Fruit fly (Drosophila melanogaster): ENCODE data around the gene eIF4H1.

The eIF4H1 gene

DNA sequence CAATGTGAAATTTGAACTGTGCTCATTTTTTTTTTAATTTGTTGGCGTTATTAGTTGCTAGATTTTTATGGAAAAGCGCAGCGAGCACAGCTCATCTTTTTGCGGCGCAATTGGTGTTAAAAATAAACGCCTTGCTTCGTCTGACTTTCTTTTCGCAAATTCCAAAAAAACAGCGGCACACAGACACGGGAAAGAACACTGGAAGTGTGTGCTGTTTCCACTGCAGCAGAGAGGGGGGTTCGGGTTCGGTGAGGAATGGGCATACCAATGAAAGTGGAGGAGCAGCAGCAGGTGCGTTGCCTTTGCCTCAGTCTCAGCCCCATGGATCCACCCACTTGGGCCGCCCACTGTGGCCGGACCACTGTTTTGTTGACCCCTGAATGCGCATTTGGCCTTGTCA is 6.1 kb upstream of the eIF4H1 start:
- TF ChIP-seq Hr96 (GFP tag; optimal IDR thresholded peaks at IDR 0.05) (no peak), CG11617 (GFP tag; optimal IDR thresholded peaks at IDR 0.05) (no peak), tj (GFP tag; optimal IDR thresholded peaks at IDR 0.05) (no peak), kay (GFP tag; ENCODE audit: borderline replicate concordance) (no peak), CG5204 (GFP tag; optimal IDR thresholded peaks at IDR 0.05) (no peak), ovo (GFP tag; optimal IDR thresholded peaks at IDR 0.05) (no peak), pad (GFP tag; optimal IDR thresholded peaks at IDR 0.05) (no peak), bab1 (GFP tag; optimal IDR thresholded peaks at IDR 0.05) (no peak)

DNA sequence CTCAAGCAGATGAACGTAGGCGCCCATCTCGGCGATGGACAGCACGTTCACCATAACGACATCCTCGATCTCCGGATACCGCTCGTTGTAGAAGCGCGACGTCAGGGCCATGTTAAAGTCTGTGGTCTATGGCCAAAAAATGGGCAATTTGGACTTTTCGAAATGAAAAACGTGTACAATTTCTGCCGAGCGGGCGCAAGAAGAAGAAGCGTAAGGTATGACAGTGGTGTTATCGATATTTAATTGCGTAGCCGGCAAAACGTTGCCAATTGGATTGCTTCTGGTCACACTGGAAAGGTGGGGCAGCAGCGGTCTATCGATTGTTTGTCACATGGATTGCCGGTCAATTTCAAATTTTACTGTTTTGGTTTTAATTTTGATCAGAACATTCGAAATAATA is 1.7 kb upstream of the eIF4H1 start, which contains the start of gene eIF2alpha:
eIF2alpha (minus strand) TSS at position 225 of the 400 bp plus-strand sequence.
- TF ChIP-seq CG5204 (GFP tag; optimal IDR thresholded peaks at IDR 0.05) (no peak), tj (GFP tag; optimal IDR thresholded peaks at IDR 0.05) (peak; percentile 52), toe (GFP tag; optimal IDR thresholded peaks at IDR 0.05) (no peak), CG11617 (GFP tag; optimal IDR thresholded peaks at IDR 0.05) (no peak), CG7045 (GFP tag; optimal IDR thresholded peaks at IDR 0.05) (no peak), pad (GFP tag; optimal IDR thresholded peaks at IDR 0.05) (peak; percentile 50), kay (GFP tag; ENCODE audit: borderline replicate concordance) (no peak), bab1 (GFP tag; optimal IDR thresholded peaks at IDR 0.05) (peak; percentile 64), Mnt (GFP tag; optimal IDR thresholded peaks at IDR 0.05) (peak; percentile 85), CG1620 (GFP tag; optimal IDR thresholded peaks at IDR 0.05) (peak; percentile 1), CG33017 (tag; optimal IDR thresholded peaks at IDR 0.05) (no peak), CG12768 (GFP tag; optimal IDR thresholded peaks at IDR 0.05) (no peak), Crg-1 (GFP tag; optimal IDR thresholded peaks at IDR 0.05) (peak; percentile 17), CG14711 (tag; optimal IDR thresholded peaks at IDR 0.05) (no peak), cnc (optimal IDR thresholded peaks at IDR 0.05) (no peak), ovo (GFP tag; optimal IDR thresholded peaks at IDR 0.05) (no peak), CG7101 (tag; optimal IDR thresholded peaks at IDR 0.05) (peak; percentile 10), Hr96 (GFP tag; optimal IDR thresholded peaks at IDR 0.05) (no peak), Clk (GFP tag; optimal IDR thresholded peaks at IDR 0.05) (no peak), cic (GFP tag; optimal IDR thresholded peaks at IDR 0.05) (no peak)

DNA sequence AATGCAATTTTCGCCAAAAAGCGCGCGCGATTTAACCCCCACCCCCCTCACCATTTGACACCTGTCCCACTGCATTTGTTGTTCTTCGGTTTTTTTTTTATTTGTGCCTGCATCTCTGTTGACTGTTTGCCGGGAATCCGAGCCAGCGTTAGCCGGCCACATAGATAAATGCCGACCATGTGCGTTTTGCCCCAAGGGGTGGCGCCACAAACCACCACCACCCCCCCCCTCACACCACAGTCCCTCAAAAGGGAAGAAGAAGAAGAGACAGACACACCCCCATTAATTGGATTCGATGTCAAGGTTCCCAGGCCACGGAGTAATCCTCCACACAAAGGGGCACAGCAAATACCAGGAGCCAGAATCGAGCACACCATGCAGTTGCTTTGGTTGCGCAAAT is 851 bp downstream of the eIF4H1 start:
- no peak for TF ChIP-seq CG5204 (GFP tag; optimal IDR thresholded peaks at IDR 0.05)
- peak; percentile 55 for TF ChIP-seq tj (GFP tag; optimal IDR thresholded peaks at IDR 0.05)

DNA sequence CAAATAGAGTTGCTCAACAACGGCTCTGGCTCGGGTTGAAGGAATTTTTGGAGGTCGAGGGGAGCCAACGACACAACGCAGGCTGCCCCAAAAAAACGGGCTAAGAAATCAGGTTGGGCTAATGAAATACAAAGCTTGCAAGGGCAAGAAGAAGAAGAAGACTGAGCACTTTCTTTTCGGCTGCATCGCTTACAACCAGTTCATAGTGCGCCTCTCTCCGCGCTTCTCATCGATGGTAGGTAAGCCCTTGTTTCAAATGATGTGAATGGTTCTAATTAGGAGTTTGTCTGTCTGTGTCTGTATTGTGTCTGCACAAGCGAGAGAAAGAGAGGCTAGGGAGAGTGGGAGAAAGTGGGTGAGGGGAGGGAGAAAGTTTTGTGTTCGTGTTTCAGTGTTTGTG is 8.1 kb downstream of the eIF4H1 start:
- no peak for TF ChIP-seq toe (GFP tag; optimal IDR thresholded peaks at IDR 0.05)
- no peak for TF ChIP-seq pad (GFP tag; optimal IDR thresholded peaks at IDR 0.05)
- TF ChIP-seq ovo (GFP tag; optimal IDR thresholded peaks at IDR 0.05): no peak
- no peak for TF ChIP-seq CG7045 (GFP tag; optimal IDR thresholded peaks at IDR 0.05)
- no peak for TF ChIP-seq CG12768 (GFP tag; optimal IDR thresholded peaks at IDR 0.05)
- TF ChIP-seq CG33017 (tag; optimal IDR thresholded peaks at IDR 0.05): no peak
- no peak for TF ChIP-seq CG5204 (GFP tag; optimal IDR thresholded peaks at IDR 0.05)
- TF ChIP-seq Clk (GFP tag; optimal IDR thresholded peaks at IDR 0.05): no peak
- TF ChIP-seq Mnt (GFP tag; optimal IDR thresholded peaks at IDR 0.05): no peak
- no peak for TF ChIP-seq CG14711 (tag; optimal IDR thresholded peaks at IDR 0.05)
- no peak for TF ChIP-seq cic (GFP tag; optimal IDR thresholded peaks at IDR 0.05)

DNA sequence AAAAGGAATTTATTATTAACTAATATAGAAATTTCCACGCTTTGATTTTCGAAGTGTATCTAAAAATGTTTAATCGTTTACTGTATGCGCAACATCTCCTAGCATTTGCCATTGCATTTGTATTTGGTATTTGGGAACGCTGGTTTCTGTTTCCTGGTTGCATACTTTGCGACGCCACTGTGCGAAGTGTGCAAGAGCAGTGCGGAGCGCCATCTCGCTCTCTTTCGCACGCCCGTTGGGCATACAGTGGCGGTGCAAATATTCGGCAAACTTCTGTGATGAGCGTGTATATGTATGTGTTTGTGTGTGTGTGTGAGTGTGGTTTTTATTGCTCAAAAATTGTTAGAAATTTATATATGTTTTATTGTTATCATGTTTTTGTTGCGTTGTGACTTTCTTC is 10.1 kb downstream of the eIF4H1 start:
- no peak for TF ChIP-seq cic (GFP tag; optimal IDR thresholded peaks at IDR 0.05)
- peak; percentile 60 for TF ChIP-seq kay (GFP tag; ENCODE audit: borderline replicate concordance)

dm6 chrX:16484533-16484932 is 36.1 kb downstream of the eIF4H1 start:
- TF ChIP-seq Crg-1 (GFP tag; optimal IDR thresholded peaks at IDR 0.05) (no peak), pad (GFP tag; optimal IDR thresholded peaks at IDR 0.05) (no peak), CG14711 (tag; optimal IDR thresholded peaks at IDR 0.05) (no peak)

Data from whole organism, adult.